Worm (Caenorhabditis elegans): ENCODE measurements around the gene C08B11.9.

Gene C08B11.9

ce11 chrII:8052850-8053249 is 14.9 kb upstream of the C08B11.9 start, which contains the start of gene T05H10.4:
TSS of gene T05H10.4 (plus strand) at chrII:8053150.
- TF ChIP-seq nhr-237 (tag; optimal IDR thresholded peaks at IDR 0.05), result no peak
- TF ChIP-seq ces-1 (GFP tag; optimal IDR thresholded peaks at IDR 0.05), result no peak
- TF ChIP-seq ceh-28 (tag; optimal IDR thresholded peaks at IDR 0.05), result no peak
- no peak for TF ChIP-seq egl-27 (tag; optimal IDR thresholded peaks at IDR 0.05)
- no peak for TF ChIP-seq zfp-3 (GFP tag; conservative IDR thresholded peaks at IDR 0.05)
- no peak for TF ChIP-seq F37D6.2 (tag; optimal IDR thresholded peaks at IDR 0.05)
- TF ChIP-seq sdz-12 (GFP tag; optimal IDR thresholded peaks at IDR 0.05), result no peak
- no peak for TF ChIP-seq rbr-2 (tag; optimal IDR thresholded peaks at IDR 0.05)

- TF ChIP-seq unc-62 (GFP tag; optimal IDR thresholded peaks at IDR 0.05 in 1 of 2) (peak in 1 of 2 experiments; percentile 7), unc-62 (tag; optimal IDR thresholded peaks at IDR 0.05) (no peak), vab-7 (GFP tag; IDR thresholded peaks at IDR 0.05) (no peak)
Measured at ce11 chrII:8052172-8052571, 14.2 kb upstream of the C08B11.9 start.

- TF ChIP-seq lin-13 (GFP tag; optimal IDR thresholded peaks at IDR 0.05) (no peak), aha-1 (tag) (peak; percentile 88)
Measured at ce11 chrII:8051330-8051729, 13.4 kb upstream of the C08B11.9 start.

ce11 chrII:8050477-8050876 is 12.5 kb upstream of the C08B11.9 start, which contains the start of gene mtre-1:
TSS of gene mtre-1 (minus strand) at chrII:8050577.
- peak in 1 of 2 experiments; percentile 15 for TF ChIP-seq unc-62 (GFP tag; optimal IDR thresholded peaks at IDR 0.05 in 1 of 2)
- no peak for TF ChIP-seq unc-62 (tag; optimal IDR thresholded peaks at IDR 0.05)
- TF ChIP-seq zfp-2 (tag; optimal IDR thresholded peaks at IDR 0.05), result no peak

- TF ChIP-seq ztf-11 (tag; optimal IDR thresholded peaks at IDR 0.05) (no peak), dmd-8 (GFP tag; IDR thresholded peaks at IDR 0.05) (no peak), nhr-10 (tag; optimal IDR thresholded peaks at IDR 0.05) (no peak), lin-39 (tag; optimal IDR thresholded peaks at IDR 0.05) (no peak), unc-62 (GFP tag; optimal IDR thresholded peaks at IDR 0.05 in 1 of 2) (peak in 1 of 2 experiments; percentile 52), unc-62 (tag; optimal IDR thresholded peaks at IDR 0.05) (no peak), sdz-12 (GFP tag; optimal IDR thresholded peaks at IDR 0.05) (no peak)
Measured at ce11 chrII:8047264-8047663, 9.3 kb upstream of the C08B11.9 start, which contains the start of gene apn-1. TSS of gene apn-1 (plus strand) at chrII:8047564.

- TF ChIP-seq nhr-10 (tag; optimal IDR thresholded peaks at IDR 0.05) (no peak), attf-4 (tag; optimal IDR thresholded peaks at IDR 0.05) (no peak), unc-130 (GFP tag; optimal IDR thresholded peaks at IDR 0.05) (no peak), jun-1 (tag; optimal IDR thresholded peaks at IDR 0.05) (no peak), ceh-28 (tag; optimal IDR thresholded peaks at IDR 0.05) (no peak), lim-7 (GFP tag; IDR thresholded peaks at IDR 0.05) (no peak), hlh-30 (tag; optimal IDR thresholded peaks at IDR 0.05; ENCODE audit: insufficient read depth) (no peak), php-3 (GFP tag; IDR thresholded peaks at IDR 0.05) (no peak), nhr-237 (tag; optimal IDR thresholded peaks at IDR 0.05) (no peak), tag-97 (GFP tag; IDR thresholded peaks at IDR 0.05) (no peak), snpc-4 (tag; optimal IDR thresholded peaks at IDR 0.05) (no peak), aha-1 (tag) (no peak)
Measured at ce11 chrII:8042289-8042688, 4.3 kb upstream of the C08B11.9 start, which contains the start of gene T05H10.1. TSS of gene T05H10.1 (plus strand) at chrII:8042589.

- TF ChIP-seq hlh-30 (tag; optimal IDR thresholded peaks at IDR 0.05; ENCODE audit: insufficient read depth) (peak; percentile 70), aha-1 (tag) (peak; percentile 50), dpl-1 (GFP tag; optimal IDR thresholded peaks at IDR 0.05) (peak; percentile 26), T20F7.1 (GFP tag; optimal IDR thresholded peaks at IDR 0.05) (peak; percentile 96), Y48G9A.11 (GFP tag; IDR thresholded peaks at IDR 0.05) (0 out of 2 replicates have a peak, but pooled peaks have one; percentile 37), mes-2 (tag; optimal IDR thresholded peaks at IDR 0.05; ENCODE audit: poor library complexity, severe bottlenecking) (peak; percentile 39), lsy-2 (tag; optimal IDR thresholded peaks at IDR 0.05) (peak in 1 of 2 experiments; percentile 74), ceh-28 (tag; optimal IDR thresholded peaks at IDR 0.05) (no peak), nhr-111 (GFP tag; optimal IDR thresholded peaks at IDR 0.05) (no peak), zip-11 (GFP tag; IDR thresholded peaks at IDR 0.05) (no peak), ceh-32 (tag; optimal IDR thresholded peaks at IDR 0.05; ENCODE audit: poor library complexity) (no peak), lin-38 (GFP tag; IDR thresholded peaks at IDR 0.05) (peak; percentile 57), nhr-6 (tag; optimal IDR thresholded peaks at IDR 0.05) (peak; percentile 9)
Measured at ce11 chrII:8041642-8042041, 3.7 kb upstream of the C08B11.9 start.
